Worm (Caenorhabditis elegans) whole organism, L4 larva: ENCODE results near the gene srab-4.

Experiments
- T20F7.1 ChIP-seq: fragments of 200-800 bp; sonication (Bioruptor generic); optimal IDR thresholded peaks from 2 replicates; lab custom pipeline; 2018; ENCODE audit warnings: mild to moderate bottlenecking, missing genetic modification characterization, missing compliant biosample characterization
- Y5F2A.4 ChIP-seq: fragments of 200-800 bp; sonication (Bioruptor generic); optimal IDR thresholded peaks from 2 replicates; lab custom pipeline; 2018; ENCODE audit warnings: mild to moderate bottlenecking, missing genetic modification characterization, missing compliant biosample characterization
- Y75B8A.6 ChIP-seq: fragments of 200-800 bp; sonication (Bioruptor generic); IDR thresholded peaks from 2 replicates; pipeline ENCODE4 v1.3.6; 2022; ENCODE audit warnings: missing genetic modification reagents, missing genetic modification characterization, missing compliant biosample characterization
- ZK337.2 ChIP-seq: fragments of 200-800 bp; sonication (Bioruptor generic); IDR thresholded peaks from 2 replicates; pipeline ENCODE4 v1.3.6; 2022; ENCODE audit warnings: missing genetic modification reagents, missing genetic modification characterization, missing compliant biosample characterization
- cey-2 ChIP-seq: sonication (generic microtip); optimal IDR thresholded peaks from 3 replicates; lab custom pipeline; 2017; ENCODE audit warnings: missing genetic modification characterization, mild to moderate bottlenecking, missing compliant biosample characterization, antibody characterized with exemption, borderline replicate concordance; ENCODE audit not compliant: insufficient read depth
- daf-16 ChIP-seq, 3 experiments: sonication (generic microtip); optimal IDR thresholded peaks; 2 replicates each; lab custom pipeline; 2016 to 2017; ENCODE audit warnings: missing genetic modification characterization in 3 of 3, missing genetic modification reagents in 3 of 3, mild to moderate bottlenecking in 2 of 3, missing compliant biosample characterization in 2 of 3, missing biosample characterization in 1 of 3, moderate library complexity in 1 of 3
- dmd-6 ChIP-seq: fragments of 200-800 bp; sonication (Bioruptor generic); IDR thresholded peaks from 2 replicates; pipeline ENCODE4 v1.3.6; 2022; ENCODE audit warnings: missing genetic modification reagents, missing genetic modification characterization, missing compliant biosample characterization
- dpl-1 ChIP-seq: fragments of 150-350 bp; optimal IDR thresholded peaks from 2 replicates; lab custom pipeline; 2014; ENCODE audit warnings: missing biosample characterization, missing genetic modification reagents, missing genetic modification characterization
- dve-1 ChIP-seq: sonication (generic microtip); optimal IDR thresholded peaks from 2 replicates; lab custom pipeline; 2017; ENCODE audit warnings: antibody characterized with exemption, mild to moderate bottlenecking, missing genetic modification characterization, missing compliant biosample characterization; ENCODE audit not compliant: insufficient read depth
- egl-43 ChIP-seq: fragments of 200-800 bp; sonication (Bioruptor generic); IDR thresholded peaks from 2 replicates; pipeline ENCODE4 v1.3.6; 2022; ENCODE audit warnings: missing genetic modification reagents, missing genetic modification characterization, missing compliant biosample characterization
- gei-8 ChIP-seq: fragments of 200-800 bp; sonication (Bioruptor generic); optimal IDR thresholded peaks from 2 replicates; lab custom pipeline; 2018; ENCODE audit warnings: mild to moderate bottlenecking, missing genetic modification characterization, missing compliant biosample characterization
- hif-1 ChIP-seq, 2 experiments: sonication (generic microtip); optimal IDR thresholded peaks; 2 replicates each; lab custom pipeline; 2016 to 2017; ENCODE audit warnings: missing compliant biosample characterization in 2 of 2, missing genetic modification characterization in 2 of 2, missing genetic modification reagents in 2 of 2, missing genotype in 2 of 2, mild to moderate bottlenecking in 1 of 2
- hlh-11 ChIP-seq: fragments of 200-800 bp; sonication (Bioruptor generic); optimal IDR thresholded peaks from 2 replicates; lab custom pipeline; 2018; ENCODE audit warnings: mild to moderate bottlenecking, missing genetic modification characterization, missing compliant biosample characterization
- hlh-30 ChIP-seq: sonication (generic microtip); optimal IDR thresholded peaks from 2 replicates; lab custom pipeline; 2017; ENCODE audit warnings: antibody characterized with exemption, mild to moderate bottlenecking, missing genetic modification characterization, missing compliant biosample characterization; ENCODE audit not compliant: insufficient read depth
- hmg-1.1 ChIP-seq: fragments of 200-800 bp; sonication (Bioruptor generic); IDR thresholded peaks from 2 replicates; pipeline ENCODE4 v1.3.6; 2022; ENCODE audit warnings: missing genetic modification reagents, missing genetic modification characterization, missing compliant biosample characterization
- lim-7 ChIP-seq: fragments of 200-800 bp; sonication (Bioruptor generic); IDR thresholded peaks from 2 replicates; pipeline ENCODE4 v1.3.6; 2022; ENCODE audit warnings: missing genetic modification characterization, missing compliant biosample characterization
- lin-29 ChIP-seq: fragments of 200-800 bp; sonication (Bioruptor generic); IDR thresholded peaks from 2 replicates; pipeline ENCODE4 v1.3.6; 2022; ENCODE audit warnings: missing genetic modification reagents, missing genetic modification characterization, missing compliant biosample characterization
- lsy-2 ChIP-seq, 2 experiments: fragments of 150-350 bp in 1 of 2; sonication (generic microtip) in 1 of 2; optimal IDR thresholded peaks; 2 replicates each; lab custom pipeline; 2014 to 2017; ENCODE audit warnings: missing biosample characterization in 2 of 2, missing genetic modification characterization in 2 of 2
- mdl-1 ChIP-seq, 2 experiments: fragments of 150-350 bp in 1 of 2; sonication (generic microtip) in 1 of 2; optimal IDR thresholded peaks; 2 replicates each; lab custom pipeline; 2014 to 2017; ENCODE audit warnings: missing biosample characterization in 2 of 2, missing genetic modification characterization in 2 of 2
- mep-1 ChIP-seq: fragments of 150-350 bp; sonication (generic microtip); optimal IDR thresholded peaks from 3 replicates; lab custom pipeline; 2014; ENCODE audit warnings: missing biosample characterization, missing genetic modification characterization
- mes-2 ChIP-seq: sonication (generic microtip); optimal IDR thresholded peaks from 2 replicates; lab custom pipeline; 2016; ENCODE audit warnings: missing genotype, mild to moderate bottlenecking, missing genetic modification characterization, missing compliant biosample characterization; ENCODE audit not compliant: poor library complexity, severe bottlenecking
- mxl-3 ChIP-seq: fragments of 200-800 bp; sonication (Bioruptor generic); optimal IDR thresholded peaks from 2 replicates; lab custom pipeline; 2018; ENCODE audit warnings: mild to moderate bottlenecking, missing genetic modification characterization, missing compliant biosample characterization
- nhr-10 ChIP-seq: fragments of 150-350 bp; optimal IDR thresholded peaks from 2 replicates; lab custom pipeline; 2014; ENCODE audit warnings: missing biosample characterization, missing genetic modification characterization
- nhr-28 ChIP-seq: fragments of 150-350 bp; optimal IDR thresholded peaks from 2 replicates; lab custom pipeline; 2014; ENCODE audit warnings: missing biosample characterization, missing genetic modification characterization
- nhr-48 ChIP-seq: sonication (generic microtip); optimal IDR thresholded peaks from 2 replicates; lab custom pipeline; 2016; ENCODE audit warnings: mild to moderate bottlenecking, missing genetic modification characterization, missing compliant biosample characterization
- nhr-6 ChIP-seq: fragments of 150-350 bp; optimal IDR thresholded peaks from 2 replicates; lab custom pipeline; 2014; ENCODE audit warnings: missing biosample characterization, missing genetic modification characterization
- pha-4 ChIP-seq, 2 experiments: fragments of 150-350 bp in 1 of 2; fragments of 200-800 bp in 1 of 2; sonication (Bioruptor generic) in 1 of 2; IDR thresholded peaks in 1 of 2; optimal IDR thresholded peaks in 1 of 2; 2 replicates each; pipeline versions ENCODE4 v1.3.6 to Lab custom; 2014 to 2022; ENCODE audit warnings: missing genetic modification characterization in 2 of 2, missing genetic modification reagents in 2 of 2, missing biosample characterization in 1 of 2, missing compliant biosample characterization in 1 of 2
- php-3 ChIP-seq: fragments of 200-800 bp; sonication (Bioruptor generic); IDR thresholded peaks from 2 replicates; pipeline ENCODE4 v1.3.6; 2022; ENCODE audit warnings: missing genetic modification reagents, missing genetic modification characterization, missing compliant biosample characterization
- pqm-1 ChIP-seq: sonication (generic microtip); optimal IDR thresholded peaks from 2 replicates; lab custom pipeline; 2017; ENCODE audit warnings: missing biosample characterization, missing genetic modification characterization
- skn-1 ChIP-seq: fragments of 150-350 bp; optimal IDR thresholded peaks from 2 replicates; lab custom pipeline; 2014; ENCODE audit warnings: missing biosample characterization, missing genetic modification characterization
- snpc-4 ChIP-seq: fragments of 150-350 bp; optimal IDR thresholded peaks from 2 replicates; lab custom pipeline; 2014; ENCODE audit warnings: missing biosample characterization, missing genetic modification characterization
- tra-1 ChIP-seq: fragments of 200-800 bp; sonication (Bioruptor generic); IDR thresholded peaks from 2 replicates; pipeline ENCODE4 v1.3.6; 2022; ENCODE audit warnings: missing genetic modification reagents, missing genetic modification characterization, missing compliant biosample characterization
- vab-7 ChIP-seq: fragments of 200-800 bp; sonication (Bioruptor generic); IDR thresholded peaks from 2 replicates; pipeline ENCODE4 v1.3.6; 2022; ENCODE audit warnings: missing genetic modification reagents, missing genetic modification characterization, missing compliant biosample characterization
- zfp-2 ChIP-seq: sonication (generic microtip); optimal IDR thresholded peaks from 2 replicates; lab custom pipeline; 2016; ENCODE audit warnings: mild to moderate bottlenecking, missing genetic modification characterization, missing compliant biosample characterization
- ztf-7 ChIP-seq: fragments of 150-350 bp; optimal IDR thresholded peaks from 2 replicates; lab custom pipeline; 2014; ENCODE audit warnings: missing biosample characterization, missing genetic modification characterization

Gene srab-4

DNA sequence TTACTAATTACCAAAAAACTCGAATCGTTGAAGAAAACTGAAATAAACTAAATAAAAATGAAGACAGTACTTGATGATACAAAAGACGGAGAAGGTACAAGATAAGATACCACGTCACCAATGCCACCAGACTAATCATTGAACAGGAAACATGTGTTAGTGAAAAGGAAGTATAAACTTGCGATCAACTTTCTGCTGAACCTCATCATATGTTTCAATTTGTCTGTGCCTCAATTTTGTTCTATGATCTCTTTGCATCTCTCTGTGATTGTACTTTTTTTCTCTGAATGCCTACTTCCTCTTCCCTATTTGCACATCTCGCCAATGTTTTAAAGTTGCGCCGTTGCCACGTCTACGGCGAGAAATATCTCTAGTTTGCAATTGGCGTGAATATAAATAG lies 10.0 kb upstream of the srab-4 start:
- no peak for TF ChIP-seq zfp-2 (tag; lab: Kevin White, UChicago)
- peak; percentile 93 for TF ChIP-seq dmd-6 (GFP tag; lab: Robert Waterston, UW)
- TF ChIP-seq mdl-1 (tag; optimal IDR thresholded peaks at IDR 0.05; lab: Kevin White, UChicago), result peak in 1 of 2 experiments; percentile 66
- peak; percentile 80 for TF ChIP-seq nhr-10
- no peak for TF ChIP-seq hmg-1.1 (GFP tag; lab: Robert Waterston, UW)
- peak; percentile 58 for TF ChIP-seq hlh-11 (tag; lab: Kevin White, UChicago)
- TF ChIP-seq dve-1, result peak; percentile 77
- peak; percentile 79 for TF ChIP-seq cey-2 (tag; lab: Kevin White, UChicago)
- peak; percentile 17 for TF ChIP-seq dpl-1 (GFP tag; lab: Kevin White, UChicago)
- TF ChIP-seq hif-1 (tag; optimal IDR thresholded peaks at IDR 0.05; lab: Kevin White, UChicago), result peak in 1 of 2 experiments; percentile 49
- no peak for TF ChIP-seq vab-7
- TF ChIP-seq pha-4 (GFP tag; IDR thresholded peaks at IDR 0.05; lab: Robert Waterston, UW), result no peak
- TF ChIP-seq pha-4 (tag; optimal IDR thresholded peaks at IDR 0.05; lab: Kevin White, UChicago), result no peak
- no peak for TF ChIP-seq egl-43 (GFP tag; lab: Robert Waterston, UW)
- no peak for TF ChIP-seq Y5F2A.4 (GFP tag; lab: Kevin White, UChicago)
- TF ChIP-seq lin-29 (GFP tag; lab: Robert Waterston, UW), result no peak
- no peak for TF ChIP-seq snpc-4 (tag; lab: Kevin White, UChicago)
- no peak for TF ChIP-seq lim-7 (GFP tag; lab: Robert Waterston, UW)
- no peak for TF ChIP-seq Y75B8A.6 (GFP tag; lab: Robert Waterston, UW)
- TF ChIP-seq gei-8 (GFP tag; lab: Kevin White, UChicago), result peak; percentile 47
- peak; percentile 3 for TF ChIP-seq ztf-7 (tag; lab: Kevin White, UChicago)
- peak in 1 of 2 experiments; percentile 27 for TF ChIP-seq lsy-2 (tag; optimal IDR thresholded peaks at IDR 0.05; lab: Kevin White, UChicago)
- no peak for TF ChIP-seq skn-1 (tag; lab: Kevin White, UChicago)
- TF ChIP-seq nhr-48 (tag; lab: Kevin White, UChicago), result peak; percentile 73
- TF ChIP-seq hlh-30, result peak; percentile 88
- TF ChIP-seq ZK337.2 (GFP tag; lab: Robert Waterston, UW), result no peak
- TF ChIP-seq mes-2, result peak; percentile 18
- TF ChIP-seq mep-1 (tag; lab: Kevin White, UChicago), result peak; percentile 14
- no peak for TF ChIP-seq daf-16 (GFP tag; optimal IDR thresholded peaks at IDR 0.05; lab: Kevin White, UChicago)
- peak; percentile 27 for TF ChIP-seq daf-16 (tag; optimal IDR thresholded peaks at IDR 0.05; lab: Kevin White, UChicago)
- TF ChIP-seq mxl-3 (GFP tag; lab: Kevin White, UChicago), result peak; percentile 4
- peak; percentile 84 for TF ChIP-seq nhr-28 (tag; lab: Kevin White, UChicago)
- TF ChIP-seq nhr-6 (tag; lab: Kevin White, UChicago), result peak; percentile 41
- peak; percentile 5 for TF ChIP-seq pqm-1
- TF ChIP-seq T20F7.1 (GFP tag; lab: Kevin White, UChicago), result peak; percentile 1

DNA sequence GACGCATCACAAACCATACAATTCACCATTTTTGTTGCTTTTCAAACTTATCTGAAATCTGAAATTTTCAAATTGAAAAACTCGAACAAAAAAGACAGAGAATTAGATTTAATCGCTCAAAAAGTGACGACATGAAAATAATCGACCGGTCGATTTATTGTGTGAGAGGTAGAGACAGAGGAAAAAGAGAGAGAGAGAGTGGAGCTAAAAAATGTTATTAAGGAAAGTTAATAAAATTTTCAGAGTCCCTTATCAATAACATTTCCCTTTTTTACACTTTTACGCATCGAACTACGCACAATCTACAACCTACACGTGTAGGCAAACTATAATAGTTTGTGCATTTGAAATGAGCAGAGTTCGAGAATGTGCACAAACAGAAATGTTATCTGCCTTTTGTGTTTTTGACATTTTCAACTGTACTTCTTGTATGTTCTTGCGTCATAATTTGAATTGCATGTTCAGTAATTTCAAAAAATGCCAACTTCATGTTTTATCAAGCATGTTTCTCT lies 6.9 kb upstream of the srab-4 start, which contains the start of gene nhr-107:
TSS of gene nhr-107 (minus strand) at position 51 of the 512 bp plus-strand sequence.
- peak; percentile 96 for TF ChIP-seq nhr-28 (tag; lab: Kevin White, UChicago)
- TF ChIP-seq mdl-1 (tag; optimal IDR thresholded peaks at IDR 0.05; lab: Kevin White, UChicago), result no peak
- TF ChIP-seq tra-1 (GFP tag; lab: Robert Waterston, UW), result no peak
- no peak for TF ChIP-seq pqm-1
- TF ChIP-seq dve-1, result peak; percentile 24
- peak; percentile 18; the same call in 1 of the 2 replicates for TF ChIP-seq php-3 (GFP tag; lab: Robert Waterston, UW)
- TF ChIP-seq dmd-6 (GFP tag; lab: Robert Waterston, UW), result peak; percentile 13
- no peak for TF ChIP-seq daf-16 (GFP tag; optimal IDR thresholded peaks at IDR 0.05; lab: Kevin White, UChicago)
- peak; percentile 78 for TF ChIP-seq daf-16 (tag; optimal IDR thresholded peaks at IDR 0.05; lab: Kevin White, UChicago)
- no peak for TF ChIP-seq T20F7.1 (GFP tag; lab: Kevin White, UChicago)
- TF ChIP-seq lsy-2 (tag; optimal IDR thresholded peaks at IDR 0.05; lab: Kevin White, UChicago), result peak in 1 of 2 experiments; percentile 19
- TF ChIP-seq nhr-6 (tag; lab: Kevin White, UChicago), result no peak
- TF ChIP-seq, all 104 proteins: peak for 6
